Fruit fly (Drosophila melanogaster): ENCODE data around the gene CG8032.

Gene CG8032

dm6 chr3R:8668024-8668856, 4.3 kb downstream of the CG8032 start:
- TF ChIP-seq cnc (optimal IDR thresholded peaks at IDR 0.05) (no peak), CG12768 (GFP tag; optimal IDR thresholded peaks at IDR 0.05) (peak; percentile 5), kay (GFP tag; ENCODE audit: borderline replicate concordance) (peak; percentile 76), toe (GFP tag; optimal IDR thresholded peaks at IDR 0.05) (no peak)

DNA sequence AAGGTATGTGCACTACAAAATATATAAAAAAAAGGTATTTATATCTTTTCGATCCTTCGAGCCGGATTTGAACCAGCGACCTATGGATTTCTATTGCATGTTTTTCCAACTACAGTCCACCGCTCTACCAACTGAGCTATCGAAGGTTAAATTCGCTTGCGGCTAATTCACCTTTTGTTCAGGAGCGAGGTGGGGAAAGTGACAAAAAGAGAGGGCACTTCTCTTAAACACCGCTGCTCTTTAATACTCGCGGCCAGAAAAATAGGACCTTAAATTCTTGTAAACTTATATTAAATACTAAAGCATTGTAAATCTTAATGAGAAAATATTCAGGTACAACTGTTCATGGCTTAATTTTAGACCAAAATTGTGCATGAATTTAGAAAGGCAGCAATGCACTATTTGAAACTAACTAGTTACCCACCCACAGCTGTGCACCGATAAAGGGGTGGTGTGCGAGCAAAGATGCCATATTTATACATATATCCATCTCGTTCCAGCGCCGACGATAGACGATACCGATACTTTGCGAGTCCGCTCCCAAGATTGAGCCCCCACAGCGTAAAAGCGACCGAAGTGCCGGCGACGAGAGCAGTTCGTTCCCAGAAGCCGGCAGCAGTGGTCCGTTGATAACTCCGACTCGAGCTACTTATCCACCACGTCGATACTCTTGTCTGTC, 5.3 kb downstream of the CG8032 start:
- TF ChIP-seq CG7045 (GFP tag; optimal IDR thresholded peaks at IDR 0.05) (peak; percentile 97), bab1 (GFP tag; optimal IDR thresholded peaks at IDR 0.05) (peak; percentile 97), CG5204 (GFP tag; optimal IDR thresholded peaks at IDR 0.05) (no peak), CG11617 (GFP tag; optimal IDR thresholded peaks at IDR 0.05) (peak; percentile 98), tj (GFP tag; optimal IDR thresholded peaks at IDR 0.05) (peak; percentile 90), pad (GFP tag; optimal IDR thresholded peaks at IDR 0.05) (peak; percentile 99), CG1620 (GFP tag; optimal IDR thresholded peaks at IDR 0.05) (peak; percentile 95), cic (GFP tag; optimal IDR thresholded peaks at IDR 0.05) (peak; percentile 93), kay (GFP tag; ENCODE audit: borderline replicate concordance) (peak; percentile 98), Clk (GFP tag; optimal IDR thresholded peaks at IDR 0.05) (peak; percentile 97), CG33017 (tag; optimal IDR thresholded peaks at IDR 0.05) (peak; percentile 98), Hr96 (GFP tag; optimal IDR thresholded peaks at IDR 0.05) (peak; percentile 97), toe (GFP tag; optimal IDR thresholded peaks at IDR 0.05) (peak; percentile 98), Crg-1 (GFP tag; optimal IDR thresholded peaks at IDR 0.05) (peak; percentile 95), ovo (GFP tag; optimal IDR thresholded peaks at IDR 0.05) (peak; percentile 91), CG14711 (tag; optimal IDR thresholded peaks at IDR 0.05) (peak; percentile 93), CG7101 (tag; optimal IDR thresholded peaks at IDR 0.05) (peak; percentile 97), CG12768 (GFP tag; optimal IDR thresholded peaks at IDR 0.05) (peak; percentile 98), Mnt (GFP tag; optimal IDR thresholded peaks at IDR 0.05) (peak; percentile 95), cnc (optimal IDR thresholded peaks at IDR 0.05) (no peak)

dm6 chr3R:8669900-8670528, 6.1 kb downstream of the CG8032 start:
- TF ChIP-seq toe (GFP tag; optimal IDR thresholded peaks at IDR 0.05) (no peak), CG33017 (tag; optimal IDR thresholded peaks at IDR 0.05) (peak; percentile 8), cnc (optimal IDR thresholded peaks at IDR 0.05) (no peak), Mnt (GFP tag; optimal IDR thresholded peaks at IDR 0.05) (peak; percentile 77), tj (GFP tag; optimal IDR thresholded peaks at IDR 0.05) (no peak), CG1620 (GFP tag; optimal IDR thresholded peaks at IDR 0.05) (no peak), CG14711 (tag; optimal IDR thresholded peaks at IDR 0.05) (no peak)

dm6 chr3R:8670529-8671491, 6.9 kb downstream of the CG8032 start, which contains the start of gene p:
p (minus strand) TSS chr3R:8670684.
- TF ChIP-seq CG7101 (tag; optimal IDR thresholded peaks at IDR 0.05) (peak; percentile 41), Mnt (GFP tag; optimal IDR thresholded peaks at IDR 0.05) (peak; percentile 9), CG14711 (tag; optimal IDR thresholded peaks at IDR 0.05) (peak; percentile 35), cnc (optimal IDR thresholded peaks at IDR 0.05) (no peak), CG12768 (GFP tag; optimal IDR thresholded peaks at IDR 0.05) (peak; percentile 34), cic (GFP tag; optimal IDR thresholded peaks at IDR 0.05) (peak; percentile 78), kay (GFP tag; ENCODE audit: borderline replicate concordance) (peak; percentile 71), Hr96 (GFP tag; optimal IDR thresholded peaks at IDR 0.05) (peak; percentile 24), Crg-1 (GFP tag; optimal IDR thresholded peaks at IDR 0.05) (peak; percentile 21), CG11617 (GFP tag; optimal IDR thresholded peaks at IDR 0.05) (no peak), bab1 (GFP tag; optimal IDR thresholded peaks at IDR 0.05) (peak; percentile 64), pad (GFP tag; optimal IDR thresholded peaks at IDR 0.05) (peak; percentile 35), CG7045 (GFP tag; optimal IDR thresholded peaks at IDR 0.05) (peak; percentile 69), CG5204 (GFP tag; optimal IDR thresholded peaks at IDR 0.05) (peak; percentile 54), CG1620 (GFP tag; optimal IDR thresholded peaks at IDR 0.05) (peak; percentile 21), toe (GFP tag; optimal IDR thresholded peaks at IDR 0.05) (peak; percentile 45), CG33017 (tag; optimal IDR thresholded peaks at IDR 0.05) (peak; percentile 64), ovo (GFP tag; optimal IDR thresholded peaks at IDR 0.05) (peak; percentile 36), Clk (GFP tag; optimal IDR thresholded peaks at IDR 0.05) (no peak), tj (GFP tag; optimal IDR thresholded peaks at IDR 0.05) (peak; percentile 89)

- TF ChIP-seq Crg-1 (GFP tag; optimal IDR thresholded peaks at IDR 0.05) (no peak), CG7045 (GFP tag; optimal IDR thresholded peaks at IDR 0.05) (peak; percentile 43), CG14711 (tag; optimal IDR thresholded peaks at IDR 0.05) (peak; percentile 64), Mnt (GFP tag; optimal IDR thresholded peaks at IDR 0.05) (peak; percentile 59), tj (GFP tag; optimal IDR thresholded peaks at IDR 0.05) (peak; percentile 20), CG11617 (GFP tag; optimal IDR thresholded peaks at IDR 0.05) (peak; percentile 44), cic (GFP tag; optimal IDR thresholded peaks at IDR 0.05) (peak; percentile 27), pad (GFP tag; optimal IDR thresholded peaks at IDR 0.05) (no peak), Clk (GFP tag; optimal IDR thresholded peaks at IDR 0.05) (no peak), bab1 (GFP tag; optimal IDR thresholded peaks at IDR 0.05) (peak; percentile 73), CG5204 (GFP tag; optimal IDR thresholded peaks at IDR 0.05) (no peak), Hr96 (GFP tag; optimal IDR thresholded peaks at IDR 0.05) (no peak), CG1620 (GFP tag; optimal IDR thresholded peaks at IDR 0.05) (no peak), cnc (optimal IDR thresholded peaks at IDR 0.05) (no peak), CG7101 (tag; optimal IDR thresholded peaks at IDR 0.05) (peak; percentile 76), kay (GFP tag; ENCODE audit: borderline replicate concordance) (peak; percentile 88), toe (GFP tag; optimal IDR thresholded peaks at IDR 0.05) (no peak), CG33017 (tag; optimal IDR thresholded peaks at IDR 0.05) (peak; percentile 68), ovo (GFP tag; optimal IDR thresholded peaks at IDR 0.05) (no peak), CG12768 (GFP tag; optimal IDR thresholded peaks at IDR 0.05) (no peak)
Measured at dm6 chr3R:8673803-8674234, 9.9 kb downstream of the CG8032 start, which contains the start of gene mRpL19. mRpL19 (plus strand) TSS chr3R:8674109.
